Worm (Caenorhabditis elegans) whole organism, L1 larva: ENCODE data around the gene vha-7.

ENCODE experiments used
- blmp-1 ChIP-seq: fragments of 150-350 bp; optimal IDR thresholded peaks from 2 replicates; lab custom pipeline; 2014; ENCODE audit warnings: missing biosample characterization, missing genetic modification characterization
- ceh-63 ChIP-seq: fragments of 200-800 bp; sonication (Bioruptor generic); optimal IDR thresholded peaks from 2 replicates; lab custom pipeline; 2018; ENCODE audit warnings: mild to moderate bottlenecking, missing genetic modification characterization, missing compliant biosample characterization
- ceh-82 ChIP-seq, 3 experiments: fragments of 150-350 bp in 1 of 3; sonication (generic microtip) in 2 of 3; optimal IDR thresholded peaks; 2 replicates each; lab custom pipeline; 2014 to 2017; ENCODE audit warnings: missing biosample characterization in 3 of 3, missing genetic modification characterization in 3 of 3
- efl-3 ChIP-seq: fragments of 200-800 bp; sonication (Bioruptor generic); optimal IDR thresholded peaks from 2 replicates; lab custom pipeline; 2018; ENCODE audit warnings: mild to moderate bottlenecking, missing genetic modification characterization, missing compliant biosample characterization
- elt-2 ChIP-seq: sonication (generic microtip); optimal IDR thresholded peaks from 2 replicates; lab custom pipeline; 2016; ENCODE audit warnings: missing genetic modification characterization, mild to moderate bottlenecking, inconsistent platforms, missing compliant biosample characterization, missing genetic modification reagents
- elt-3 ChIP-seq, 6 experiments: fragments of 150-350 bp in 1 of 6; sonication (generic microtip); optimal IDR thresholded peaks; 2 replicates each; lab custom pipeline; 2017 to 2018; ENCODE audit warnings: missing biosample characterization in 6 of 6, missing genetic modification characterization in 6 of 6, inconsistent platforms in 1 of 6
- lin-13 ChIP-seq: fragments of 150-350 bp; optimal IDR thresholded peaks from 2 replicates; lab custom pipeline; 2014; ENCODE audit warnings: missing biosample characterization, missing genetic modification reagents, missing genetic modification characterization
- lir-3 ChIP-seq: sonication (generic microtip); optimal IDR thresholded peaks from 2 replicates; lab custom pipeline; 2016; ENCODE audit warnings: mild to moderate bottlenecking, missing genetic modification characterization, moderate library complexity, missing compliant biosample characterization; ENCODE audit not compliant: poor library complexity
- mef-2 ChIP-seq: fragments of 150-350 bp; optimal IDR thresholded peaks from 2 replicates; lab custom pipeline; 2014; ENCODE audit warnings: missing biosample characterization, missing genetic modification characterization
- mep-1 ChIP-seq: fragments of 150-350 bp; optimal IDR thresholded peaks from 2 replicates; lab custom pipeline; 2014; ENCODE audit warnings: missing biosample characterization, missing genetic modification characterization
- nhr-11 ChIP-seq: fragments of 150-350 bp; optimal IDR thresholded peaks from 2 replicates; lab custom pipeline; 2014; ENCODE audit warnings: missing biosample characterization, missing genetic modification characterization
- nhr-71 ChIP-seq: sonication (generic microtip); optimal IDR thresholded peaks from 2 replicates; lab custom pipeline; 2016; ENCODE audit warnings: mild to moderate bottlenecking, missing genetic modification characterization, moderate library complexity, missing compliant biosample characterization
- sptf-1 ChIP-seq: fragments of 150-350 bp; optimal IDR thresholded peaks from 2 replicates; lab custom pipeline; 2014; ENCODE audit warnings: missing biosample characterization, missing genetic modification characterization
- tlp-1 ChIP-seq: fragments of 150-350 bp; optimal IDR thresholded peaks from 2 replicates; lab custom pipeline; 2014; ENCODE audit warnings: missing biosample characterization, missing genetic modification characterization
- vab-15 ChIP-seq: sonication (generic microtip); optimal IDR thresholded peaks from 2 replicates; lab custom pipeline; 2017; ENCODE audit warnings: missing genotype, mild to moderate bottlenecking, missing genetic modification characterization, missing compliant biosample characterization

vha-7 gene

DNA sequence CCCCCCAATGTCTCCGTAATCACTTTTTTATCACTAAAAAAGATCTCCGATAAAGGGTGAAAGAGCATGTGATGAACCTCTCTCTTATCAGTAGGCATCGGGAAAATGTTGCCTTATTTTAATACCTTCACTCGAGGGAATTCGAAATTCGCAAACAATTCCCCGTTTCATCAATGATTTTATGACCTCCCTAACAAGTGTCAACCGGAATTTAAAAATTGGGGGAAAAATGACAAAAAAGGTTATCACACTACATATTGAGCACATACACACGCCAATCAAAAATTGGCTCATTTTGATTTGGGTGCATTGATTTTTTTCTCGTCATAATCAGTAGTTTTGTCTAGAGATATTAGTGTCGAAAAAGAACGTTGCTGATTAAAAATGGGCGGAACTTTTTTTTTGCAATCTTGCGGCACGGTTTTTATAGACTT, 49.5 kb downstream of the vha-7 start (continued):
- no peak for TF ChIP-seq nhr-11
- TF ChIP-seq efl-3 (GFP tag; lab: Kevin White, UChicago): no peak
- TF ChIP-seq elt-2 (tag; lab: Kevin White, UChicago): peak; percentile 98
- TF ChIP-seq lin-13 (GFP tag; lab: Kevin White, UChicago): no peak
- no peak for TF ChIP-seq ceh-82 (tag; optimal IDR thresholded peaks at IDR 0.05; lab: Kevin White, UChicago)
- no peak for TF ChIP-seq vab-15
- TF ChIP-seq elt-3 (tag; optimal IDR thresholded peaks at IDR 0.05; lab: Kevin White, UChicago): no peak
- TF ChIP-seq blmp-1 (tag; lab: Kevin White, UChicago): no peak
- no peak for TF ChIP-seq lir-3 (tag; lab: Kevin White, UChicago)
- no peak for TF ChIP-seq mef-2 (tag; lab: Kevin White, UChicago)
- TF ChIP-seq sptf-1 (tag; lab: Kevin White, UChicago): no peak
- TF ChIP-seq tlp-1 (tag; lab: Kevin White, UChicago): peak; percentile 47

DNA sequence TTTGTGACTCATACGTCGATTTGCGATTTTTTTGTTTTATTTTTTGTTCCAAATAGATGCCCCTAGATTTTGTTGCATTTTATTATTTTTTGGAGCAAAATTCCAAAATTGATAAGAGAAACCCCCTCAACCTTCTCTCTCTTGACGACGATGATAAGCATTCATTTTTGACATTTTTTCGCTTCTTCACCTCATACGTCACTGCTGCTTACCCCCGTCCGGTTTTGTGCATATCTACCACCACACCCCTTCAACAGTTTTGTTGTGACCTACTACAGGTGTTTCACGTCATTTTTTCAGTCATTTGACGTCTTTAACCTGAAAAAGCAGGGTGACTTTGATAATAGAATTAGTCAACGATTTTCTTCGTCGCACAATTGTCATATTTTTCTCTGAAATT, 58.6 kb downstream of the vha-7 start:
- TF ChIP-seq mep-1 (tag; lab: Kevin White, UChicago): no peak
- TF ChIP-seq elt-2 (tag; lab: Kevin White, UChicago): peak; percentile 67
- TF ChIP-seq nhr-71: peak; percentile 2

DNA sequence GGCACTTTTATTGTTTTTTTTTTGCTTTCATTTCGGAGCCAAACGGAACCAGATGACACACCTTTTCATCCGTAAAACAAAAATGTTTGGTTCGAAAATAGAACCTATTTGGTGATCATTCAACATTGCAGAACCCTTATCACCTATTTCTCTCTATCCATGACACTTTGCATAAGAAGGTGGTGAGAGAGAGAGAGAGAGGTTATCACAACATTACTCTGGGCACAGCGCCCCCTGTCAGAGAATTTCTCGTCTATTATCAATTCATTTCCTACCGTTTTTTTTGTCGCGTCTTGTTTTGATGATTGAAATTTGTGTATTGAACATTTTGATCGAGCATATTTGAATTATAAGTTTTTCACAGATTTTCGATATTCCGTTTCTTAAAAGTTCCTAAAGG, 59.9 kb downstream of the vha-7 start:
- TF ChIP-seq ceh-63 (GFP tag; lab: Kevin White, UChicago): no peak
- TF ChIP-seq elt-2 (tag; lab: Kevin White, UChicago): peak; percentile 28
